Worm (Caenorhabditis elegans): ENCODE data around the gene W07G4.7.
A peak's percentile ranks its signal among the peaks of the same experiment; 100 is the strongest.

Gene W07G4.7

ce11 chrV:13061836-13062235 lies 27.3 kb upstream of the W07G4.7 start, which contains the start of gene F42E8.1:
TSS of gene F42E8.1 (plus strand) at chrV:13062136.
- TF ChIP-seq mab-5 (tag; optimal IDR thresholded peaks at IDR 0.05) (no peak), gmeb-1 (tag; optimal IDR thresholded peaks at IDR 0.05) (no peak), unc-62 (GFP tag; optimal IDR thresholded peaks at IDR 0.05) (no peak), C34F6.9 (tag; optimal IDR thresholded peaks at IDR 0.05) (no peak), ceh-16 (tag; optimal IDR thresholded peaks at IDR 0.05) (no peak), lsy-2 (tag; optimal IDR thresholded peaks at IDR 0.05) (no peak), skn-1 (tag; optimal IDR thresholded peaks at IDR 0.05) (no peak)

- TF ChIP-seq alr-1 (tag; optimal IDR thresholded peaks at IDR 0.05) (no peak), elt-3 (tag; optimal IDR thresholded peaks at IDR 0.05) (no peak), nhr-21 (tag; optimal IDR thresholded peaks at IDR 0.05) (no peak), gmeb-1 (tag; optimal IDR thresholded peaks at IDR 0.05) (no peak), dmd-4 (tag; optimal IDR thresholded peaks at IDR 0.05) (no peak), aly-2 (tag; optimal IDR thresholded peaks at IDR 0.05) (no peak), sma-9 (GFP tag; optimal IDR thresholded peaks at IDR 0.05) (no peak), sma-9 (tag; optimal IDR thresholded peaks at IDR 0.05) (no peak), nhr-6 (tag; optimal IDR thresholded peaks at IDR 0.05) (no peak), R02D3.7 (tag; optimal IDR thresholded peaks at IDR 0.05) (no peak), sem-4 (tag; optimal IDR thresholded peaks at IDR 0.05) (no peak), ZK546.5 (tag; optimal IDR thresholded peaks at IDR 0.05) (no peak), ceh-82 (tag; optimal IDR thresholded peaks at IDR 0.05) (no peak), ztf-4 (tag; optimal IDR thresholded peaks at IDR 0.05) (no peak), elt-1 (tag; optimal IDR thresholded peaks at IDR 0.05) (no peak), ztf-1 (GFP tag; conservative IDR thresholded peaks at IDR 0.05) (no peak), nhr-25 (tag; optimal IDR thresholded peaks at IDR 0.05) (no peak), fos-1 (tag; optimal IDR thresholded peaks at IDR 0.05) (no peak)
Measured at ce11 chrV:13053635-13054034, 19.1 kb upstream of the W07G4.7 start, which contains the start of gene srr-1. TSS of gene srr-1 (minus strand) at chrV:13053735.

ce11 chrV:13049149-13049610 lies 14.7 kb upstream of the W07G4.7 start, which contains the start of gene W07G4.8:
TSS of gene W07G4.8 (minus strand) at chrV:13049560.
- TF ChIP-seq fos-1 (tag; optimal IDR thresholded peaks at IDR 0.05) (peak; percentile 62), skn-1 (tag; optimal IDR thresholded peaks at IDR 0.05) (no peak), gmeb-1 (tag; optimal IDR thresholded peaks at IDR 0.05) (peak; percentile 10), sma-9 (GFP tag; optimal IDR thresholded peaks at IDR 0.05) (peak; percentile 50), sma-9 (tag; optimal IDR thresholded peaks at IDR 0.05) (no peak), R02D3.7 (tag; optimal IDR thresholded peaks at IDR 0.05) (no peak)

ce11 chrV:13047574-13048030 lies 13.1 kb upstream of the W07G4.7 start, which contains the start of gene W07G4.5:
TSS of gene W07G4.5 (plus strand) at chrV:13047980.
- TF ChIP-seq F13H6.1 (tag; optimal IDR thresholded peaks at IDR 0.05) (no peak), sma-9 (GFP tag; optimal IDR thresholded peaks at IDR 0.05) (peak; percentile 38), sma-9 (tag; optimal IDR thresholded peaks at IDR 0.05) (no peak), mbf-1 (tag; optimal IDR thresholded peaks at IDR 0.05) (no peak), Y55F3AM.14 (GFP tag; optimal IDR thresholded peaks at IDR 0.05) (no peak), crh-2 (tag; optimal IDR thresholded peaks at IDR 0.05) (peak; percentile 54), fos-1 (tag; optimal IDR thresholded peaks at IDR 0.05) (peak; percentile 26), lin-13 (GFP tag; optimal IDR thresholded peaks at IDR 0.05) (no peak), lin-39 (tag; optimal IDR thresholded peaks at IDR 0.05) (no peak), lsy-2 (tag; optimal IDR thresholded peaks at IDR 0.05) (no peak), ceh-82 (tag; optimal IDR thresholded peaks at IDR 0.05) (no peak)

- TF ChIP-seq nhr-11 (tag; optimal IDR thresholded peaks at IDR 0.05) (no peak), crh-2 (tag; optimal IDR thresholded peaks at IDR 0.05) (no peak), ceh-16 (tag; optimal IDR thresholded peaks at IDR 0.05) (no peak), ztf-4 (tag; optimal IDR thresholded peaks at IDR 0.05) (no peak), mbf-1 (tag; optimal IDR thresholded peaks at IDR 0.05) (no peak), nhr-21 (tag; optimal IDR thresholded peaks at IDR 0.05) (peak; percentile 37), skn-1 (tag; optimal IDR thresholded peaks at IDR 0.05) (no peak), C34F6.9 (tag; optimal IDR thresholded peaks at IDR 0.05) (no peak), snpc-4 (tag; optimal IDR thresholded peaks at IDR 0.05) (no peak), lin-39 (tag; optimal IDR thresholded peaks at IDR 0.05) (no peak), nhr-10 (tag; optimal IDR thresholded peaks at IDR 0.05) (no peak), Y55F3AM.14 (GFP tag; optimal IDR thresholded peaks at IDR 0.05) (no peak), sem-4 (tag; optimal IDR thresholded peaks at IDR 0.05) (no peak), lin-11 (tag; optimal IDR thresholded peaks at IDR 0.05) (no peak), nhr-6 (tag; optimal IDR thresholded peaks at IDR 0.05) (no peak), alr-1 (tag; optimal IDR thresholded peaks at IDR 0.05) (no peak), sma-9 (GFP tag; optimal IDR thresholded peaks at IDR 0.05) (peak; percentile 64), sma-9 (tag; optimal IDR thresholded peaks at IDR 0.05) (no peak), zag-1 (tag; optimal IDR thresholded peaks at IDR 0.05) (no peak), nhr-25 (tag; optimal IDR thresholded peaks at IDR 0.05) (peak; percentile 60), mab-5 (tag; optimal IDR thresholded peaks at IDR 0.05) (no peak), lsy-2 (tag; optimal IDR thresholded peaks at IDR 0.05) (no peak), nhr-129 (tag; optimal IDR thresholded peaks at IDR 0.05) (no peak), nhr-23 (tag; optimal IDR thresholded peaks at IDR 0.05) (no peak), sma-3 (GFP tag; optimal IDR thresholded peaks at IDR 0.05) (peak; percentile 20), ZK546.5 (tag; optimal IDR thresholded peaks at IDR 0.05) (no peak), unc-62 (GFP tag; optimal IDR thresholded peaks at IDR 0.05) (no peak), ceh-82 (tag; optimal IDR thresholded peaks at IDR 0.05) (no peak), ztf-11 (tag; optimal IDR thresholded peaks at IDR 0.05) (no peak), gmeb-1 (tag; optimal IDR thresholded peaks at IDR 0.05) (no peak)
Measured at ce11 chrV:13046125-13047123, 11.9 kb upstream of the W07G4.7 start.

All from whole organism, L2 larva.